Worm (Caenorhabditis elegans): Measurements from ENCODE around the gene C48D1.5.

ce11 chrIV:13258872-13259271 lies 37.1 kb downstream of the C48D1.5 start, which contains the start of gene JC8.16:
- TF ChIP-seq scrt-1 (GFP tag; IDR thresholded peaks at IDR 0.05) (no peak), sea-1 (GFP tag; conservative IDR thresholded peaks at IDR 0.05) (no peak), ama-1 (optimal IDR thresholded peaks at IDR 0.05) (no peak), pes-1 (GFP tag; IDR thresholded peaks at IDR 0.05) (no peak), hnd-1 (tag; optimal IDR thresholded peaks at IDR 0.05) (no peak), hmg-4 (GFP tag; optimal IDR thresholded peaks at IDR 0.05) (no peak), flt-1 (GFP tag; IDR thresholded peaks at IDR 0.05) (no peak), B0310.2 (tag; optimal IDR thresholded peaks at IDR 0.05) (no peak), aly-1 (tag; optimal IDR thresholded peaks at IDR 0.05) (no peak), tbx-11 (GFP tag; IDR thresholded peaks at IDR 0.05) (no peak), hmbx-1 (tag; optimal IDR thresholded peaks at IDR 0.05) (no peak), ceh-13 (GFP tag; optimal IDR thresholded peaks at IDR 0.05) (no peak), F13C5.2 (tag; optimal IDR thresholded peaks at IDR 0.05) (no peak)

Data from whole organism, early embryonic.